Fruit fly (Drosophila melanogaster) whole organism, embryonic: ENCODE results near the gene CG34244.
A peak's percentile ranks its signal among the peaks of the same experiment; 100 is the strongest.

Source experiments
- Aef1 ChIP-seq: fragments of 200-800 bp; sonication (Bioruptor generic); IDR thresholded peaks from 3 replicates; pipeline ENCODE4 v1.3.6; 2022; ENCODE audit warnings: missing biosample characterization, missing genetic modification characterization
- Awh ChIP-seq: fragments of 200-800 bp; sonication (Bioruptor generic); IDR thresholded peaks from 2 replicates; pipeline ENCODE4, ENCODE4 v1.3.6; 2022; ENCODE audit warnings: missing biosample characterization, missing genetic modification characterization
- CG10431 ChIP-seq: fragments of 200-800 bp; sonication (Bioruptor generic); optimal IDR thresholded peaks from 3 replicates; lab custom pipeline; 2018; ENCODE audit warnings: missing biosample characterization, mild to moderate bottlenecking, missing genetic modification characterization
- CG11696 ChIP-seq: fragments of 200-800 bp; sonication (Bioruptor generic); IDR thresholded peaks from 2 replicates; pipeline ENCODE4 v1.3.6; 2022; ENCODE audit warnings: missing biosample characterization, missing genetic modification characterization
- CG12391 ChIP-seq: fragments of 200-800 bp; sonication (Bioruptor generic); optimal IDR thresholded peaks from 3 replicates; lab custom pipeline; 2018; ENCODE audit warnings: missing biosample characterization, mild to moderate bottlenecking, missing genetic modification characterization, moderate library complexity
- CG12659 ChIP-seq: fragments of 200-800 bp; sonication (Bioruptor generic); optimal IDR thresholded peaks from 3 replicates; lab custom pipeline; 2017; ENCODE audit warnings: mild to moderate bottlenecking, missing biosample characterization, missing genetic modification reagents, missing genetic modification characterization
- CG13894 ChIP-seq: fragments of 200-800 bp; sonication (Bioruptor generic); optimal IDR thresholded peaks from 3 replicates; lab custom pipeline; 2018; ENCODE audit warnings: missing biosample characterization, mild to moderate bottlenecking, missing genetic modification characterization, moderate library complexity
- CG1602 ChIP-seq: fragments of 200-800 bp; sonication (Bioruptor generic); optimal IDR thresholded peaks from 3 replicates; lab custom pipeline; 2016; ENCODE audit warnings: missing biosample characterization, missing genetic modification characterization
- CG17186 ChIP-seq: fragments of 200-800 bp; sonication (Bioruptor generic); optimal IDR thresholded peaks from 3 replicates; lab custom pipeline; 2017; ENCODE audit warnings: missing biosample characterization, missing genetic modification reagents, missing genetic modification characterization
- CG17829 ChIP-seq: fragments of 200-800 bp; optimal IDR thresholded peaks from 2 replicates; lab custom pipeline; 2019; ENCODE audit warnings: missing biosample characterization, mild to moderate bottlenecking, missing genetic modification characterization, moderate library complexity
- CG2116 ChIP-seq: fragments of 200-800 bp; sonication (Bioruptor generic); optimal IDR thresholded peaks from 3 replicates; lab custom pipeline; 2018; ENCODE audit warnings: missing biosample characterization, mild to moderate bottlenecking, missing genetic modification characterization
- CG2199 ChIP-seq: fragments of 200-800 bp; sonication (Bioruptor generic); IDR thresholded peaks from 3 replicates; pipeline ENCODE4 v1.3.6; 2022; ENCODE audit warnings: missing biosample characterization, missing genetic modification characterization
- CG34422 ChIP-seq: fragments of 200-800 bp; sonication (Bioruptor generic); IDR thresholded peaks from 3 replicates; pipeline ENCODE4 v1.3.6; 2022; ENCODE audit warnings: missing biosample characterization, missing genetic modification characterization
- CG42726 ChIP-seq: fragments of 200-800 bp; sonication (Bioruptor generic); IDR thresholded peaks from 2 replicates; pipeline ENCODE4 v1.3.6; 2022; ENCODE audit warnings: missing biosample characterization, missing genetic modification characterization; ENCODE audit not compliant: partially characterized antibody
- CG4707 ChIP-seq: fragments of 200-800 bp; sonication (Bioruptor generic); optimal IDR thresholded peaks from 2 replicates; lab custom pipeline; 2018; ENCODE audit warnings: missing biosample characterization, mild to moderate bottlenecking, missing genetic modification characterization, moderate library complexity
- CG6175 ChIP-seq: fragments of 200-800 bp; sonication (Bioruptor generic); IDR thresholded peaks from 3 replicates; pipeline ENCODE4 v1.3.6; 2022; ENCODE audit warnings: missing biosample characterization, missing genetic modification characterization
- CG6791 ChIP-seq: fragments of 200-800 bp; sonication (Bioruptor generic); IDR thresholded peaks from 3 replicates; pipeline ENCODE4 v1.3.6; 2022; ENCODE audit warnings: missing biosample characterization, missing genetic modification characterization; ENCODE audit not compliant: partially characterized antibody
- CG7556 ChIP-seq: fragments of 200-800 bp; sonication (Bioruptor generic); optimal IDR thresholded peaks from 2 replicates; lab custom pipeline; 2017; ENCODE audit warnings: missing biosample characterization, mild to moderate bottlenecking, missing genetic modification characterization
- CG8765 ChIP-seq: fragments of 200-800 bp; sonication (Bioruptor generic); IDR thresholded peaks from 2 replicates; pipeline ENCODE4 v1.3.6; 2022; ENCODE audit warnings: missing biosample characterization, missing genetic modification characterization
- Dek ChIP-seq: fragments of 200-800 bp; sonication (Bioruptor generic); optimal IDR thresholded peaks from 3 replicates; lab custom pipeline; 2019; ENCODE audit warnings: missing biosample characterization, mild to moderate bottlenecking, missing genetic modification characterization, moderate library complexity
- Dref ChIP-seq: fragments of 200-800 bp; sonication (Bioruptor generic); IDR thresholded peaks from 2 replicates; pipeline ENCODE4 v1.3.6; 2022; ENCODE audit warnings: missing biosample characterization, missing genetic modification characterization
- Drgx ChIP-seq: fragments of 200-800 bp; sonication (Bioruptor generic); IDR thresholded peaks from 2 replicates; pipeline ENCODE4 v1.3.6; 2022; ENCODE audit warnings: missing biosample characterization, missing genetic modification characterization
- E2f2 ChIP-seq: fragments of 200-800 bp; sonication (Bioruptor generic); IDR thresholded peaks from 2 replicates; pipeline ENCODE4 v1.3.6; 2022; ENCODE audit warnings: missing biosample characterization, missing genetic modification characterization
- Hand ChIP-seq: fragments of 200-800 bp; sonication (Bioruptor generic); optimal IDR thresholded peaks from 2 replicates; lab custom pipeline; 2017; ENCODE audit warnings: mild to moderate bottlenecking, missing biosample characterization, missing genetic modification reagents, missing genetic modification characterization
- Hmr ChIP-seq: fragments of 200-800 bp; sonication (Bioruptor generic); optimal IDR thresholded peaks from 3 replicates; lab custom pipeline; 2017; ENCODE audit warnings: mild to moderate bottlenecking, missing biosample characterization, missing genetic modification reagents, missing genetic modification characterization
- Oaz ChIP-seq: fragments of 200-800 bp; sonication (Bioruptor generic); IDR thresholded peaks from 2 replicates; pipeline ENCODE4 v1.3.6; 2022; ENCODE audit warnings: missing biosample characterization, missing genetic modification characterization
- Rfx ChIP-seq: fragments of 200-800 bp; sonication (Bioruptor generic); IDR thresholded peaks from 2 replicates; pipeline ENCODE4 v1.3.6; 2022; ENCODE audit warnings: missing biosample characterization, missing genetic modification characterization
- Vsx1 ChIP-seq: fragments of 200-800 bp; sonication (Bioruptor generic); optimal IDR thresholded peaks from 2 replicates; lab custom pipeline; 2017; ENCODE audit warnings: missing biosample characterization, mild to moderate bottlenecking, missing genetic modification characterization, missing genetic modification reagents
- az2 ChIP-seq: fragments of 200-800 bp; sonication (Bioruptor generic); optimal IDR thresholded peaks from 3 replicates; lab custom pipeline; 2016; ENCODE audit warnings: missing biosample characterization, missing genetic modification characterization
- br ChIP-seq: fragments of >200 bp; optimal IDR thresholded peaks from 2 replicates; lab custom pipeline; 2017
- chif ChIP-seq, 2 experiments: fragments of 200-800 bp; sonication (Bioruptor generic); optimal IDR thresholded peaks; 3 replicates each; lab custom pipeline; 2016; ENCODE audit warnings: missing biosample characterization in 2 of 2, missing genetic modification characterization in 2 of 2
- ci ChIP-seq: fragments of 200-800 bp; sonication (Bioruptor generic); IDR thresholded peaks from 3 replicates; pipeline ENCODE4 v1.3.6; 2022; ENCODE audit warnings: missing biosample characterization, missing genetic modification characterization
- croc ChIP-seq: fragments of 200-800 bp; sonication (Bioruptor generic); conservative IDR thresholded peaks from 3 replicates; pipeline ENCODE4 v1.3.6; 2022; ENCODE audit warnings: missing biosample characterization, missing genetic modification characterization
- crol ChIP-seq: fragments of 200-800 bp; sonication (Bioruptor generic); IDR thresholded peaks from 2 replicates; pipeline ENCODE4 v1.3.6; 2022; ENCODE audit warnings: missing biosample characterization, missing genetic modification characterization
- dmrt99B ChIP-seq: fragments of 200-800 bp; sonication (Bioruptor generic); optimal IDR thresholded peaks from 2 replicates; lab custom pipeline; 2018; ENCODE audit warnings: missing biosample characterization, mild to moderate bottlenecking, missing genetic modification characterization, moderate library complexity
- eyg ChIP-seq: fragments of 200-800 bp; sonication (Bioruptor generic); optimal IDR thresholded peaks from 3 replicates; lab custom pipeline; 2016; ENCODE audit warnings: missing biosample characterization, missing genetic modification characterization
- fd3F ChIP-seq: fragments of 200-800 bp; sonication (Bioruptor generic); optimal IDR thresholded peaks from 2 replicates; lab custom pipeline; 2018; ENCODE audit warnings: missing biosample characterization, mild to moderate bottlenecking, missing genetic modification characterization, moderate library complexity
- grau ChIP-seq: fragments of 200-800 bp; optimal IDR thresholded peaks from 3 replicates; lab custom pipeline; 2019; ENCODE audit warnings: missing biosample characterization, mild to moderate bottlenecking, missing genetic modification characterization, moderate library complexity
- gro ChIP-seq: fragments of 200-800 bp; sonication (Bioruptor generic); optimal IDR thresholded peaks from 2 replicates; lab custom pipeline; 2016; ENCODE audit warnings: missing biosample characterization, missing genetic modification characterization
- ham ChIP-seq: fragments of 200-800 bp; sonication (Bioruptor generic); IDR thresholded peaks from 2 replicates; pipeline ENCODE4 v1.3.6; 2022; ENCODE audit warnings: missing biosample characterization, missing genetic modification characterization
- hth ChIP-seq: fragments of >200 bp; optimal IDR thresholded peaks from 2 replicates; lab custom pipeline; 2017; ENCODE audit warnings: inconsistent platforms
- luna ChIP-seq: fragments of 200-800 bp; sonication (Bioruptor generic); optimal IDR thresholded peaks from 2 replicates; lab custom pipeline; 2016; ENCODE audit warnings: missing biosample characterization, missing genetic modification characterization
- mld ChIP-seq: fragments of 200-800 bp; sonication (Bioruptor generic); IDR thresholded peaks from 3 replicates; pipeline ENCODE4 v1.3.6; 2022; ENCODE audit warnings: missing biosample characterization, missing genetic modification characterization; ENCODE audit not compliant: partially characterized antibody
- org-1 ChIP-seq: fragments of 200-800 bp; sonication (Bioruptor generic); optimal IDR thresholded peaks from 2 replicates; lab custom pipeline; 2017; ENCODE audit warnings: missing biosample characterization, missing genetic modification characterization
- psq ChIP-seq: fragments of 200-800 bp; sonication (Bioruptor generic); optimal IDR thresholded peaks from 2 replicates; lab custom pipeline; 2017; ENCODE audit warnings: missing biosample characterization, missing genetic modification characterization
- sima ChIP-seq: fragments of 200-800 bp; sonication (Bioruptor generic); optimal IDR thresholded peaks from 2 replicates; lab custom pipeline; 2016; ENCODE audit warnings: missing biosample characterization, missing genetic modification characterization
- sr ChIP-seq: fragments of 200-800 bp; sonication (Bioruptor generic); IDR thresholded peaks from 3 replicates; pipeline ENCODE4 v1.3.6; 2022; ENCODE audit warnings: missing biosample characterization, missing genetic modification characterization
- tap ChIP-seq: fragments of 200-800 bp; optimal IDR thresholded peaks from 3 replicates; lab custom pipeline; 2019; ENCODE audit warnings: missing biosample characterization, mild to moderate bottlenecking, missing genetic modification characterization, moderate library complexity
- tio ChIP-seq: fragments of 200-800 bp; sonication (Bioruptor generic); optimal IDR thresholded peaks from 2 replicates; lab custom pipeline; 2017; ENCODE audit warnings: missing biosample characterization, missing genetic modification characterization, inconsistent platforms
- zen2 ChIP-seq: fragments of 200-800 bp; sonication (Bioruptor generic); IDR thresholded peaks from 3 replicates; pipeline ENCODE4 v1.3.6; 2022; ENCODE audit warnings: missing biosample characterization, missing genetic modification characterization; ENCODE audit not compliant: partially characterized antibody
- zfh2 ChIP-seq: fragments of 200-800 bp; sonication (Bioruptor generic); optimal IDR thresholded peaks from 2 replicates; lab custom pipeline; 2016; ENCODE audit warnings: missing biosample characterization, missing genetic modification characterization

Gene CG34244

dm6 chr3L:14189957-14190624 lies 45.6 kb downstream of the CG34244 start (continued):
- 0 out of 2 replicates have a peak, but pooled peaks have one; percentile 16 for TF ChIP-seq Oaz (GFP tag; lab: Robert Waterston, UW)
- TF ChIP-seq CG12659, result peak; percentile 32
- peak; percentile 45 for TF ChIP-seq az2 (GFP tag; lab: Kevin White, UChicago)
- no peak for TF ChIP-seq Hand (GFP tag; lab: Kevin White, UChicago)
- peak; percentile 50 for TF ChIP-seq Drgx
- peak; percentile 59 for TF ChIP-seq CG12391 (tag; lab: Kevin White, UChicago)
- no peak for TF ChIP-seq sr
- peak; percentile 83 for TF ChIP-seq Rfx
- TF ChIP-seq dmrt99B (tag; lab: Kevin White, UChicago), result peak; percentile 61
- peak; percentile 70 for TF ChIP-seq CG2116
- TF ChIP-seq mld, result no peak
- TF ChIP-seq org-1 (GFP tag; lab: Kevin White, UChicago), result no peak
- TF ChIP-seq zfh2, result no peak
- no peak; the same call in 1 of the 2 replicates for TF ChIP-seq CG11696 (GFP tag; lab: Robert Waterston, UW)
- peak; percentile 43; the same call in 1 of the 2 replicates for TF ChIP-seq CG42726 (GFP tag; lab: Robert Waterston, UW)
- no peak for TF ChIP-seq crol
- TF ChIP-seq E2f2 (GFP tag; lab: Robert Waterston, UW), result peak; percentile 65
- TF ChIP-seq CG1602 (GFP tag; lab: Kevin White, UChicago), result no peak
- peak; percentile 50; the same call in 1 of the 3 replicates for TF ChIP-seq CG2199 (GFP tag; lab: Robert Waterston, UW)
- TF ChIP-seq Awh (GFP tag; lab: Robert Waterston, UW), result no peak
- peak; percentile 60 for TF ChIP-seq CG6791 (GFP tag; lab: Robert Waterston, UW)
- no peak for TF ChIP-seq chif (GFP tag; optimal IDR thresholded peaks at IDR 0.05; lab: Kevin White, UChicago)
- TF ChIP-seq Dek (tag; lab: Kevin White, UChicago), result no peak
- no peak for TF ChIP-seq zen2 (GFP tag; lab: Robert Waterston, UW)
- TF ChIP-seq CG7556, result no peak
- TF ChIP-seq tio, result no peak
- TF ChIP-seq CG4707 (GFP tag; lab: Kevin White, UChicago), result no peak
- TF ChIP-seq br (lab: Kevin White, UChicago), result no peak
- TF ChIP-seq CG6175 (GFP tag; lab: Robert Waterston, UW), result no peak
- no peak for TF ChIP-seq Hmr (GFP tag; lab: Kevin White, UChicago)
- TF ChIP-seq CG17829, result no peak
- peak; percentile 40; the same call in 1 of the 2 replicates for TF ChIP-seq CG8765 (GFP tag; lab: Robert Waterston, UW)
- peak; percentile 91 for TF ChIP-seq ci (GFP tag; lab: Robert Waterston, UW)
- TF ChIP-seq grau (tag; lab: Kevin White, UChicago), result peak; percentile 48
- no peak; the same call in 2 of the 3 replicates for TF ChIP-seq croc (GFP tag; lab: Robert Waterston, UW)
- TF ChIP-seq CG17186, result no peak
- TF ChIP-seq eyg (GFP tag; lab: Kevin White, UChicago), result no peak
- TF ChIP-seq sima (GFP tag; lab: Kevin White, UChicago), result no peak
- TF ChIP-seq Aef1, result peak; percentile 65
- TF ChIP-seq luna (GFP tag; lab: Kevin White, UChicago), result no peak
- peak; percentile 88 for TF ChIP-seq Dref (GFP tag; lab: Robert Waterston, UW)
- no peak for TF ChIP-seq gro
- TF ChIP-seq ham, result no peak
- TF ChIP-seq tap (tag; lab: Kevin White, UChicago), result peak; percentile 51
- no peak for TF ChIP-seq CG13894 (tag; lab: Kevin White, UChicago)
- peak; percentile 81 for TF ChIP-seq CG34422 (GFP tag; lab: Robert Waterston, UW)
- peak; percentile 97 for TF ChIP-seq Vsx1
- no peak for TF ChIP-seq CG10431
- TF ChIP-seq psq (GFP tag; lab: Kevin White, UChicago), result no peak
- no peak for TF ChIP-seq hth
- peak; percentile 27 for TF ChIP-seq fd3F (GFP tag; lab: Kevin White, UChicago)
